Worm (Caenorhabditis elegans) whole organism, late embryonic: ENCODE data around the gene sre-51.

Experiments
- C08G9.2 ChIP-seq: sonication (generic microtip); optimal IDR thresholded peaks from 2 replicates; lab custom pipeline; 2016; ENCODE audit warnings: mild to moderate bottlenecking, missing genetic modification characterization, moderate library complexity, missing compliant biosample characterization
- K09A11.1 ChIP-seq: sonication (generic microtip); optimal IDR thresholded peaks from 2 replicates; lab custom pipeline; 2017; ENCODE audit warnings: antibody characterized with exemption, mild to moderate bottlenecking, missing genetic modification characterization, missing compliant biosample characterization; ENCODE audit not compliant: insufficient read depth
- T23F11.4 ChIP-seq: fragments of 200-800 bp; sonication (Bioruptor generic); optimal IDR thresholded peaks from 2 replicates; lab custom pipeline; 2018; ENCODE audit warnings: mild to moderate bottlenecking, missing genetic modification characterization, missing compliant biosample characterization
- Y22D7AL.16 ChIP-seq: sonication (generic microtip); optimal IDR thresholded peaks from 2 replicates; lab custom pipeline; 2016; ENCODE audit warnings: missing genetic modification characterization, missing compliant biosample characterization
- ama-1 ChIP-seq: fragments of 150-350 bp; optimal IDR thresholded peaks from 2 replicates; lab custom pipeline; 2014
- ceh-14 ChIP-seq: sonication (generic microtip); optimal IDR thresholded peaks from 2 replicates; lab custom pipeline; 2016; ENCODE audit warnings: missing genotype, missing genetic modification characterization, missing compliant biosample characterization
- ceh-19 ChIP-seq: fragments of 200-800 bp; sonication (Bioruptor generic); optimal IDR thresholded peaks from 2 replicates; lab custom pipeline; 2018; ENCODE audit warnings: mild to moderate bottlenecking, missing genetic modification characterization, missing compliant biosample characterization
- ceh-45 ChIP-seq: fragments of 200-800 bp; sonication (Bioruptor generic); IDR thresholded peaks from 2 replicates; pipeline ENCODE4 v1.3.6; 2022; ENCODE audit warnings: missing genetic modification reagents, missing genetic modification characterization, missing compliant biosample characterization
- ceh-48 ChIP-seq: sonication (generic microtip); optimal IDR thresholded peaks from 2 replicates; lab custom pipeline; 2016; ENCODE audit warnings: missing genetic modification characterization, inconsistent platforms, missing compliant biosample characterization
- ceh-6 ChIP-seq: fragments of 200-800 bp; sonication (Bioruptor generic); optimal IDR thresholded peaks from 2 replicates; lab custom pipeline; 2018; ENCODE audit warnings: mild to moderate bottlenecking, missing genetic modification characterization, missing compliant biosample characterization
- ceh-9 ChIP-seq: sonication (generic microtip); optimal IDR thresholded peaks from 2 replicates; lab custom pipeline; 2016; ENCODE audit warnings: mild to moderate bottlenecking, missing genetic modification characterization, inconsistent platforms, missing compliant biosample characterization
- che-1 ChIP-seq: sonication (generic microtip); optimal IDR thresholded peaks from 2 replicates; lab custom pipeline; 2016; ENCODE audit warnings: mild to moderate bottlenecking, missing genetic modification characterization, missing compliant biosample characterization
- dmd-4 ChIP-seq: sonication (generic microtip); optimal IDR thresholded peaks from 2 replicates; lab custom pipeline; 2016; ENCODE audit warnings: borderline replicate concordance, missing genetic modification characterization, missing compliant biosample characterization
- dve-1 ChIP-seq: sonication (generic microtip); optimal IDR thresholded peaks from 2 replicates; lab custom pipeline; 2017; ENCODE audit warnings: antibody characterized with exemption, mild to moderate bottlenecking, missing genetic modification characterization, missing compliant biosample characterization
- elt-2 ChIP-seq: sonication (generic microtip); optimal IDR thresholded peaks from 2 replicates; lab custom pipeline; 2016; ENCODE audit warnings: missing genetic modification reagents, missing genetic modification characterization, missing compliant biosample characterization
- elt-4 ChIP-seq: sonication (generic microtip); optimal IDR thresholded peaks from 2 replicates; lab custom pipeline; 2016; ENCODE audit warnings: missing genetic modification characterization, missing compliant biosample characterization
- ets-4 ChIP-seq: sonication (generic microtip); optimal IDR thresholded peaks from 2 replicates; lab custom pipeline; 2016; ENCODE audit warnings: missing genetic modification characterization, missing compliant biosample characterization
- eyg-1 ChIP-seq: sonication (generic microtip); optimal IDR thresholded peaks from 2 replicates; lab custom pipeline; 2016; ENCODE audit warnings: missing genotype, missing genetic modification characterization, missing compliant biosample characterization
- fax-1 ChIP-seq: sonication (generic microtip); optimal IDR thresholded peaks from 2 replicates; lab custom pipeline; 2016; ENCODE audit warnings: missing genotype, missing genetic modification characterization, missing compliant biosample characterization
- hlh-13 ChIP-seq: fragments of 200-800 bp; sonication (Bioruptor generic); optimal IDR thresholded peaks from 2 replicates; lab custom pipeline; 2018; ENCODE audit warnings: mild to moderate bottlenecking, missing genetic modification characterization, missing compliant biosample characterization
- hlh-6 ChIP-seq: sonication (generic microtip); optimal IDR thresholded peaks from 2 replicates; lab custom pipeline; 2016; ENCODE audit warnings: missing genotype, missing genetic modification characterization, missing compliant biosample characterization
- hlh-8 ChIP-seq: sonication (generic microtip); optimal IDR thresholded peaks from 2 replicates; lab custom pipeline; 2016; ENCODE audit warnings: missing genotype, missing genetic modification characterization, missing compliant biosample characterization
- lim-6 ChIP-seq: sonication (generic microtip); optimal IDR thresholded peaks from 2 replicates; lab custom pipeline; 2016; ENCODE audit warnings: missing genetic modification characterization, missing compliant biosample characterization
- lin-11 ChIP-seq: fragments of 200-800 bp; sonication (Bioruptor generic); optimal IDR thresholded peaks from 2 replicates; lab custom pipeline; 2018; ENCODE audit warnings: mild to moderate bottlenecking, missing genetic modification characterization, missing compliant biosample characterization
- madf-2 ChIP-seq: sonication (generic microtip); optimal IDR thresholded peaks from 2 replicates; lab custom pipeline; 2017; ENCODE audit warnings: missing genetic modification characterization, missing compliant biosample characterization
- nfya-1 ChIP-seq: sonication (generic microtip); optimal IDR thresholded peaks from 2 replicates; lab custom pipeline; 2017; ENCODE audit warnings: missing genetic modification characterization, mild to moderate bottlenecking, missing compliant biosample characterization, antibody characterized with exemption, moderate library complexity
- nhr-11 ChIP-seq: fragments of 150-350 bp; optimal IDR thresholded peaks from 2 replicates; lab custom pipeline; 2014; ENCODE audit warnings: missing biosample characterization, missing genetic modification characterization
- npax-4 ChIP-seq: sonication (generic microtip); optimal IDR thresholded peaks from 2 replicates; lab custom pipeline; 2016; ENCODE audit warnings: missing genetic modification characterization, missing compliant biosample characterization
- pat-9 ChIP-seq: fragments of 200-800 bp; sonication (Bioruptor generic); optimal IDR thresholded peaks from 2 replicates; lab custom pipeline; 2018; ENCODE audit warnings: mild to moderate bottlenecking, missing genetic modification characterization, moderate library complexity, missing compliant biosample characterization
- syd-9 ChIP-seq: sonication (generic microtip); optimal IDR thresholded peaks from 2 replicates; lab custom pipeline; 2016; ENCODE audit warnings: mild to moderate bottlenecking, missing genetic modification characterization, moderate library complexity, missing compliant biosample characterization
- tbx-7 ChIP-seq: sonication (generic microtip); optimal IDR thresholded peaks from 2 replicates; lab custom pipeline; 2016; ENCODE audit warnings: missing genotype, missing genetic modification characterization, missing compliant biosample characterization
- unc-3 ChIP-seq, 2 experiments: fragments of 200-800 bp in 1 of 2; sonication (Bioruptor generic) in 1 of 2; sonication (generic microtip) in 1 of 2; conservative IDR thresholded peaks in 1 of 2; optimal IDR thresholded peaks in 1 of 2; 2 replicates each; pipeline versions ENCODE4 v1.3.6 to Lab custom; 2016 to 2022; ENCODE audit warnings: missing compliant biosample characterization in 2 of 2, missing genetic modification characterization in 2 of 2, missing genetic modification reagents in 1 of 2
- unc-42 ChIP-seq: sonication (generic microtip); optimal IDR thresholded peaks from 2 replicates; lab custom pipeline; 2016; ENCODE audit warnings: missing genotype, missing genetic modification characterization, missing compliant biosample characterization
- unc-55 ChIP-seq: sonication (generic microtip); optimal IDR thresholded peaks from 2 replicates; lab custom pipeline; 2017; ENCODE audit warnings: missing biosample characterization, missing genetic modification reagents, missing genetic modification characterization
- zip-5 ChIP-seq: sonication (generic microtip); optimal IDR thresholded peaks from 2 replicates; lab custom pipeline; 2016; ENCODE audit warnings: missing genetic modification characterization, missing compliant biosample characterization
- ztf-16 ChIP-seq: sonication (generic microtip); optimal IDR thresholded peaks from 2 replicates; lab custom pipeline; 2017; ENCODE audit warnings: missing genetic modification characterization, missing compliant biosample characterization

sre-51 gene

DNA sequence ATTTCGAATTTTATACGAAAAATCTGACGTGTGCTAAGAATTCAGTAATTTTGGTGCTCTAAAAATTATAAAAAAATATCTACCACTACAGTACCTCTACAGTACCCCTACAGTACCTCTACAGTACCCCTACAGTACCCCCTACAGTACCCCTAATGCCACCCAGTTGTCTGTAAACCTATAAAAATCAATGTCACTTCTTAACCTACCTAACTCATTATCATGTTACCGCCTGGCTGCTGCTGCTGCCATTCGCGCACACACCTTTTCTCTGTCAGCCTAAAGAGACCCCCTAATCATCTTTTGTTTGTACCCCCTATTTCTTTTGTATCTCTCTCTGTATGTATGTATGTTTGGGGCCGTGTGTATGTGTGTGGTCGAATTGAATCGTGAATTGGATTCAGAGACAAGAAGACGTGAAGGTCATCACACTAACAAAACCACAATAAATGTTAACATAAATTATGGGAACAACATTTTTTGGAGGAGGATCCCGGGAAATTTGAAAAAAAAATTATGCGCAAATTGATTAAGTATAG, 39.1 kb downstream of the sre-51 start:
- TF ChIP-seq elt-2 (tag; lab: Kevin White, UChicago): peak; percentile 1
- TF ChIP-seq che-1: no peak
- TF ChIP-seq fax-1: no peak
- no peak for TF ChIP-seq pat-9
- TF ChIP-seq nfya-1 (tag; lab: Kevin White, UChicago): peak; percentile 17
- no peak for TF ChIP-seq elt-4
- 0 out of 2 replicates have a peak, but pooled peaks have one; percentile 12 for TF ChIP-seq ceh-45

DNA sequence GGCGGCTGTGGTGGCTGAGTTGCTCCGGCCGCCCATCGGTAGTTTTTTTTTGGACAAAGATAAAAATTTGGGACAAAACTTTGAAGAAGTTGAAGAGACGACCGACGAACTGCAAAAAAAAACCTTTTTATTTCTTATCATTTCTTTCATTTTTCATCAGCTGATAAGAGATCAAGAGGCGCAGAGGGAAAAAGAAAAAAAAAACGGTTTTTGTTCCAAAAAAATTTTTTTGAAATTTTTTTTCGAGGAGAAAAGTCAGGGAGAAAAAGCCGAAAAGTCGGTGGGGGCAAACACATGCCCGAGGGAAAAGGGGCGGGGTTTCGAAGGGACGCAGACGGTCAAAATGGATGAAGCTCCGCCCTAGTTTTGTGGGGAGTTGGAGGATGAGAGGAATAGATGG, 40.5 kb downstream of the sre-51 start, which contains the start of gene ras-1:
Gene ras-1 (minus strand): TSS at position 129 of the 400 bp plus-strand sequence.
- no peak for TF ChIP-seq npax-4 (tag; lab: Kevin White, UChicago)
- TF ChIP-seq elt-2 (tag; lab: Kevin White, UChicago): peak; percentile 22

DNA sequence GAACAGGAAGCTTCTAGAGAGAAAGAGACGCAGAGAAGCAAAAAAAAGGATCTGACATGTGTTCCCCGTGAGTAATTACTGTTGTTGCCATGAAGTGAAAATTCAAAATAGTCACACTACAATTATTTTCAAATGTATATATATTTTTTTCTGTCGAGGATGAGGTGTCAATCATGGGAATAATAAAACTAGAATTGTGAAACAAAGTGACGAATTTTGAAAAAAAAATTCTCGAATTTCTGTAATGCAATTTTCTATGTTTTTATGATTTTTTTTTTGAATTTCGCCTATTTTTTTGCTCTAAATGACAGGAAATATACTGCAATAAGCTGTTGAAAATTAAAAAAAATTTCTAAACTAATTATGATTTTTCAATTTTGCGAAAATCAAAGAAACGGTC, 41.4 kb downstream of the sre-51 start:
- TF ChIP-seq ceh-19 (GFP tag; lab: Kevin White, UChicago) (no peak), ceh-6 (GFP tag; lab: Kevin White, UChicago) (no peak), fax-1 (no peak), pat-9 (no peak), lin-11 (tag; lab: Kevin White, UChicago) (no peak), dmd-4 (tag; lab: Kevin White, UChicago) (no peak), hlh-8 (tag; lab: Kevin White, UChicago) (no peak), T23F11.4 (GFP tag; lab: Kevin White, UChicago) (no peak), hlh-6 (tag; lab: Kevin White, UChicago) (no peak), ztf-16 (tag; lab: Kevin White, UChicago) (no peak), dve-1 (tag; lab: Kevin White, UChicago) (no peak), madf-2 (tag; lab: Kevin White, UChicago) (no peak), unc-42 (tag; lab: Kevin White, UChicago) (no peak), lim-6 (no peak), C08G9.2 (no peak), unc-3 (GFP tag; conservative IDR thresholded peaks at IDR 0.05; lab: Robert Waterston, UW) (no peak), unc-3 (tag; optimal IDR thresholded peaks at IDR 0.05; lab: Kevin White, UChicago) (no peak), che-1 (no peak), ceh-9 (tag; lab: Kevin White, UChicago) (no peak), ceh-45 (no peak)

DNA sequence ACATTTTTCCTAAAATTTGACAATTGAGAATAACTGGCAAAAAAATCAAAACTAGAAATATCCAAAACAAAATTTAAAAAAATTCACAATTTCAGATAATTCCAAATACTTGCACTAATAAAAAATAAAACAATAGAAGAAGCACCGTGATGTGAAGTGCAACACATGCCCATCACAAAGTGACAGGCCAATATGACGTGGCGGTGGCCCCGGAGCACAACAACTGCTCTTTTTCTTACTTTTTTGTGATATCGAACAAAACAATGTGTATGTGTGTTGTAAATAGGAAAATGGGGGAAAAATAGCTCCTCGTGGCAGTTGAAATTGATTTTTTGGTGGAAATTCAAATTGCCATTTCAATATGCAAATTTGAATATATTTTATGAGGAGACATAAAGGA, 42.2 kb downstream of the sre-51 start:
- no peak for TF ChIP-seq hlh-13 (GFP tag; lab: Kevin White, UChicago)
- TF ChIP-seq unc-55: peak; percentile 96

DNA sequence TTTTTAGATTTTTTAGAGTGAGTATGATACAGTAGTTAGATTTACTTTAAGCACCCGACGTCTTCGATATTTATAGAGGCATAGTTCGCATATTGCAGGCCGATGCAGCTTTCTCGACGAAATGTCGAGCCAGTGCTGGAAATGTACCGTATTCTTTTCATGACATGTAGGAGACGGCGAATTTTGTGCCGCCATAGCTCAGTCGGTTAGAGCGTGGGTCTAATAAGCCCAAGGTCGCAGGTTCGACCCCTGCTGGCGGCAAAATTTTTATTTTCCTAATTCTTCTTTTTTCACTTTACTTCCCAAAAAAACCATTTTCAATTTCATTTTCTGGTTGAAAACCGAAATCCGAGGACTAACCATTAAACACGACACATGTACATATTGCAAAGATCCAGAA, 50.6 kb downstream of the sre-51 start:
- TF ChIP-seq ets-4 (tag; lab: Kevin White, UChicago) (no peak), tbx-7 (tag; lab: Kevin White, UChicago) (no peak), T23F11.4 (GFP tag; lab: Kevin White, UChicago) (no peak), ceh-48 (no peak), K09A11.1 (tag; lab: Kevin White, UChicago) (no peak), ceh-14 (tag; lab: Kevin White, UChicago) (no peak), eyg-1 (tag; lab: Kevin White, UChicago) (no peak), npax-4 (tag; lab: Kevin White, UChicago) (no peak), nhr-11 (no peak), unc-3 (GFP tag; conservative IDR thresholded peaks at IDR 0.05; lab: Robert Waterston, UW) (no peak), unc-3 (tag; optimal IDR thresholded peaks at IDR 0.05; lab: Kevin White, UChicago) (no peak), ceh-19 (GFP tag; lab: Kevin White, UChicago) (no peak), ztf-16 (tag; lab: Kevin White, UChicago) (no peak), zip-5 (tag; lab: Kevin White, UChicago) (no peak), pat-9 (no peak), syd-9 (tag; lab: Kevin White, UChicago) (no peak), dmd-4 (tag; lab: Kevin White, UChicago) (no peak), ama-1 (lab: Kevin White, UChicago) (no peak), Y22D7AL.16 (tag; lab: Kevin White, UChicago) (no peak)
- TF ChIP-seq, all 69 proteins: peak for 0
